Fruit fly (Drosophila melanogaster) whole organism: ENCODE data around the gene CG14332.

Experiments used
- pan ChIP-seq: fragments of >200 bp; optimal IDR thresholded peaks from 2 replicates; lab custom pipeline; 2017
- usp ChIP-seq: fragments of >200 bp; optimal IDR thresholded peaks from 2 replicates; lab custom pipeline; 2017; ENCODE audit warnings: missing biosample characterization, missing genetic modification characterization, mixed read lengths

DNA sequence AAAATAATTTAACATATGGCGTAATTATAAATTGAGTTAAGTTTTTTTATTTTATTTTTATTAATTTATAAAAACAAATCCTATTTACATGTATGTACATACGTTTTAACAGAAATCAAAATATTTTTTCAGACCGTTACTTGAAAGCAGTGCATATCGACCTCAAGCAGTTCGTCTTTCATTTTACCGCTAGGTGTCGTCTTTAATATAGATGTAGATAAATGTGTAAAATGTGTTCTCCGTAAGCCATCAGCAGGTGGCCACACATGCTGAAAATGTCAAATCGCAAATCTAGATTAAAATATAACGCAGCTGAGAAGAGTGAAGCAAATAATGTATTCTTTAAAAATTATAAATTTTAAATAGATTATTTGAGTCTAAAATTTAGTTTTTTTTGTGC, 27.4 kb upstream of the CG14332 start:
- TF ChIP-seq usp (GFP tag; lab: Kevin White, UChicago) (no peak), pan (lab: Kevin White, UChicago) (no peak)
